Worm (Caenorhabditis elegans): Measurements from ENCODE around the gene ify-1.

ify-1 gene

DNA sequence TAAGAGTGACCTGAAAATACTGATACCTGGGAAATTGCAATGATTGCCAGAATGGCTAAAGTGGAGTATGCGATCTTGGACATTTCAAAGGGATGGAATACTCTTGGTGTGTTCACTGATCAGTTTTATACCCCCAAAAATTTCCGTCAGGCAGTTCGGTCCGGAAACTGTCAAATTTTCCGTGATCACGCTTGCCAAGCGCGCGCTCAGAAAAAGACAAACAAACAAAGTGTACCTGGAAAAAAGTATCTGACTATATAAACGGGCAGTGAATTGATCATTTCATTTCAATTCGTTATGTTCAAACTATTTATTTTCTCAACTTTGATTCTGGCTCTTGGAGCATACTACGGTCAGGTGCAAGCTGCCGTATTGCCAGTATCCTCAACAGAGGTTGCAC, 46.7 kb upstream of the ify-1 start, which contains the start of the genes idpb-3 and idpb-1:
TSS of gene idpb-3 (minus strand) at position 101 of the 400 bp plus-strand sequence.
TSS of gene idpb-1 (plus strand) at position 284 of the 400 bp plus-strand sequence.
- TF ChIP-seq zip-8 (tag; optimal IDR thresholded peaks at IDR 0.05) (no peak), lin-13 (tag; optimal IDR thresholded peaks at IDR 0.05) (no peak), mls-2 (tag; optimal IDR thresholded peaks at IDR 0.05) (no peak), lsy-2 (tag; optimal IDR thresholded peaks at IDR 0.05) (no peak), ham-2 (GFP tag; optimal IDR thresholded peaks at IDR 0.05) (no peak), sptf-1 (tag; optimal IDR thresholded peaks at IDR 0.05) (no peak), pha-4 (tag; optimal IDR thresholded peaks at IDR 0.05) (no peak), ceh-39 (tag; optimal IDR thresholded peaks at IDR 0.05) (no peak), unc-62 (GFP tag; optimal IDR thresholded peaks at IDR 0.05) (no peak), hlh-1 (tag; optimal IDR thresholded peaks at IDR 0.05) (no peak), ztf-11 (tag; optimal IDR thresholded peaks at IDR 0.05) (no peak)

DNA sequence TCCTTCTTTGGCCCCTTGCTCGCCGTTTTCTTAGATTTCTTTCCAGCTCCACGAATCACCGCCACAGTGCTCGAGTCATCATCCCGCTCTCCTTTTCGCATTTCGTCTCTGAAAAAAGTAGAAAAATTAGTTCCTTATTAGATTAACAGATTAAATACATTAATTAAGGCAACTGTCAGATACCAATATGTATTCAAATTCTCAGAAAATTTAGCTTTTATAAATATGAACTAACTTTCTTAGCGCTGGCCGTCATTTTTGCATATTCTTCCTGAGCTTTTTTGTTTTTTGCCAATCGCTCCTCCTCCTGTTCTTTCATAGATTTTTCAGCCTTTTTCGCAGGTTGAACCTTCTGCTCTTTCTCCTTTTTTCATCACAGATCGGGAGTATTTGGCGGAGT, 44.7 kb upstream of the ify-1 start, which contains the start of gene C04G6.6:
TSS of gene C04G6.6 (minus strand) at position 101 of the 400 bp plus-strand sequence.
- TF ChIP-seq cnd-1 (tag; optimal IDR thresholded peaks at IDR 0.05): no peak
- no peak for TF ChIP-seq mab-5 (tag; optimal IDR thresholded peaks at IDR 0.05)
- TF ChIP-seq ces-1 (GFP tag; optimal IDR thresholded peaks at IDR 0.05): no peak
- TF ChIP-seq tbx-8 (GFP tag; optimal IDR thresholded peaks at IDR 0.05): no peak
- TF ChIP-seq lin-32 (GFP tag; optimal IDR thresholded peaks at IDR 0.05): no peak
- no peak for TF ChIP-seq elt-3 (tag; optimal IDR thresholded peaks at IDR 0.05)
- no peak for TF ChIP-seq ceh-39 (tag; optimal IDR thresholded peaks at IDR 0.05)
- no peak for TF ChIP-seq elt-1 (tag; optimal IDR thresholded peaks at IDR 0.05; ENCODE audit: borderline replicate concordance, insufficient read depth)
- no peak for TF ChIP-seq unc-120 (tag; optimal IDR thresholded peaks at IDR 0.05; ENCODE audit: poor library complexity, severe bottlenecking)
- no peak for TF ChIP-seq hlh-1 (tag; optimal IDR thresholded peaks at IDR 0.05)

DNA sequence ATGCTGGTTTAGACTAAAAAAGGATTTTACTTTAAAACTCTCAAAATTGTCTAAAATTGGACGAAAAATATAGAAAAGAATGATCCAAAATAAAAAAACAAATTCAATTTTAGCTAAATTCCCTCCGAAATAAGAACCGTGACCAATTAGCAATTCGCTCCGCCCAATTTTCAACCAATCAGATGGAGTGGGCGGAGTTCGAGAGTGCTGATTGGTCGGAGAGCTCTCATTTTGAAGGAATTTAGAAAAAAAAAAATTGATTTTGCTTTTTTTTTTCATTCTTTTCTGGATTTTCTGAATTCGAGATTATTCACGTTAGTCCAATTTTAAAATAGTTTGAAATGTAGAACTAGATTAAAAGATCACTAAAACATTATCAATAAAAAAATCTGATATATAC, 44.1 kb upstream of the ify-1 start:
- no peak for TF ChIP-seq unc-120 (tag; optimal IDR thresholded peaks at IDR 0.05; ENCODE audit: poor library complexity, severe bottlenecking)
- no peak for TF ChIP-seq M03D4.4 (tag; optimal IDR thresholded peaks at IDR 0.05)
- TF ChIP-seq unc-39 (tag; optimal IDR thresholded peaks at IDR 0.05): no peak
- TF ChIP-seq lin-32 (GFP tag; optimal IDR thresholded peaks at IDR 0.05): no peak
- no peak for TF ChIP-seq ceh-39 (tag; optimal IDR thresholded peaks at IDR 0.05)

DNA sequence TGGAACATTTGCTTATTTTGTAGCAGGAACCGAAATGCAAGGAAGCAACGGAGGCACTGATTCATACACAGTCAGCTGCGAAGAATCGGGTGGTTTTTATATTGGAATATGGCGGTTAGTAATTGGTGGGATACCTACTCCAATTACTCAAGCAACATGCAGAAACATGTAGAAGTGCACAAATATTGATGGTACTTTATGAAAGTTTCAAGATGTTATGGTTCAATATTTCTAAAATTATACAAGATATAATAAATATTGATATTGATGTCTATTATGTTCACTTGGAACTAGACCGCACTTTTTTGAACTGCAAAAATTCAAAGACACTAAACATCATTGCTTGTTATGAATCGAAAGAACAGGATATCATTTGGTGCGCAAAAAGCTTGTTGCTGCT, 39.0 kb upstream of the ify-1 start, which contains the start of gene C04G6.13:
TSS of gene C04G6.13 (plus strand) at position 301 of the 400 bp plus-strand sequence.
- TF ChIP-seq ces-1 (GFP tag; optimal IDR thresholded peaks at IDR 0.05): no peak
- TF ChIP-seq sem-2 (GFP tag; optimal IDR thresholded peaks at IDR 0.05): no peak
- TF ChIP-seq elt-1 (tag; optimal IDR thresholded peaks at IDR 0.05; ENCODE audit: borderline replicate concordance, insufficient read depth): no peak

DNA sequence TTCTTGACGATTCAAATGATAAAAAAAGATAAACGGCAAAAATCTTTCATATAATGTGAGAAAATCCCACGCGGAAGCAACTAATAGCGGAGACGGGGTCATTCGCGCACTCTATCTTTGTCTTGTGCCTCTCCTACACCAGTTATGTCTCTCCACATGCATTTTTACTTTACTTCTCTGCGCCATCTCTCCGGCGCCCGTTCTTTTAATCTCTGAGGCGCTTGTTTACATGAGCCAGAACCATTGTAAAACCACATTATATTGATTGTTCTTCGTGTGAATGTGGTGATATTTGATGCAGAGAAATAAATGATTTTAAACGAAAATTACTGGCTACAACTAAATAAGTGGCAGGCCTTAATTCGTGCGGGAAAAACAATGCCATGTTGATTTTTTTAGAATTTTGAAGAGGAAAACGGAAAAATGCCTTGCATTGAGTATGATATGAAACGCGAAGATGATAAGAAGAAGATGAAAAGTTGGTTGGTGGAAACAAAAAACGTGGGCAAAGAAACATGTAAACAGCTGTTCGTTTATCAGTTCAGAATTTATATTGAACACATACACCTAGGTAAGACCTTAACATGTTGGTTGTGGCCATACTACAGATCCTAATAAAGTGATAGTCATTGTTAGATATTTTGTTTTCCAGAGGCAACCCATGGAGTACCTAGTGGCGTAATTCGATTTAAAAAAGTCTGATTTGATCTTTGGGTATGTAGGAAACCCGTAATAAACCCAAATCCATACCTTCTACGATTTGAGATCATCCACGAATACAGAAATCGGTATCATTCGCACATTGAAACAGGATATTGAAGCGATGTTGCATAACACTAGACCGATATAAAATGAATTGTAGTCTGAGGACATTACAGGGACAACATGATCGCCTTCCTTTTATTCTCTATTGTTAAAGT, 37.6 kb upstream of the ify-1 start, which contains the start of gene C04G6.2:
TSS of gene C04G6.2 (plus strand) at position 870 of the 920 bp plus-strand sequence.
- no peak for TF ChIP-seq unc-39 (tag; optimal IDR thresholded peaks at IDR 0.05)
- TF ChIP-seq drap-1 (GFP tag; optimal IDR thresholded peaks at IDR 0.05): no peak
- TF ChIP-seq zip-8 (tag; optimal IDR thresholded peaks at IDR 0.05): no peak
- no peak for TF ChIP-seq ceh-43 (GFP tag; optimal IDR thresholded peaks at IDR 0.05)
- TF ChIP-seq M03D4.4 (tag; optimal IDR thresholded peaks at IDR 0.05): peak; percentile 16
- TF ChIP-seq mls-2 (tag; optimal IDR thresholded peaks at IDR 0.05): peak; percentile 43
- TF ChIP-seq ham-2 (GFP tag; optimal IDR thresholded peaks at IDR 0.05): peak; percentile 76
- no peak for TF ChIP-seq ceh-39 (tag; optimal IDR thresholded peaks at IDR 0.05)
- peak; percentile 96 for TF ChIP-seq pha-4 (tag; optimal IDR thresholded peaks at IDR 0.05)
- TF ChIP-seq mab-5 (tag; optimal IDR thresholded peaks at IDR 0.05): no peak
- no peak for TF ChIP-seq hlh-1 (tag; optimal IDR thresholded peaks at IDR 0.05)
- no peak for TF ChIP-seq elt-1 (tag; optimal IDR thresholded peaks at IDR 0.05; ENCODE audit: borderline replicate concordance, insufficient read depth)
- TF ChIP-seq lsy-2 (tag; optimal IDR thresholded peaks at IDR 0.05): no peak
- peak; percentile 69 for TF ChIP-seq nhr-237 (tag; optimal IDR thresholded peaks at IDR 0.05)
- no peak for TF ChIP-seq flh-1 (GFP tag; optimal IDR thresholded peaks at IDR 0.05)
- peak; percentile 45 for TF ChIP-seq mep-1 (tag; optimal IDR thresholded peaks at IDR 0.05)
- no peak for TF ChIP-seq tbx-8 (GFP tag; optimal IDR thresholded peaks at IDR 0.05)
- peak; percentile 49 for TF ChIP-seq ces-1 (GFP tag; optimal IDR thresholded peaks at IDR 0.05)
- peak; percentile 26 for TF ChIP-seq unc-120 (tag; optimal IDR thresholded peaks at IDR 0.05; ENCODE audit: poor library complexity, severe bottlenecking)
- peak; percentile 14 for TF ChIP-seq sptf-1 (tag; optimal IDR thresholded peaks at IDR 0.05)

All from whole organism, mixed stage, embryonic.